In the genomic region with DNA sequence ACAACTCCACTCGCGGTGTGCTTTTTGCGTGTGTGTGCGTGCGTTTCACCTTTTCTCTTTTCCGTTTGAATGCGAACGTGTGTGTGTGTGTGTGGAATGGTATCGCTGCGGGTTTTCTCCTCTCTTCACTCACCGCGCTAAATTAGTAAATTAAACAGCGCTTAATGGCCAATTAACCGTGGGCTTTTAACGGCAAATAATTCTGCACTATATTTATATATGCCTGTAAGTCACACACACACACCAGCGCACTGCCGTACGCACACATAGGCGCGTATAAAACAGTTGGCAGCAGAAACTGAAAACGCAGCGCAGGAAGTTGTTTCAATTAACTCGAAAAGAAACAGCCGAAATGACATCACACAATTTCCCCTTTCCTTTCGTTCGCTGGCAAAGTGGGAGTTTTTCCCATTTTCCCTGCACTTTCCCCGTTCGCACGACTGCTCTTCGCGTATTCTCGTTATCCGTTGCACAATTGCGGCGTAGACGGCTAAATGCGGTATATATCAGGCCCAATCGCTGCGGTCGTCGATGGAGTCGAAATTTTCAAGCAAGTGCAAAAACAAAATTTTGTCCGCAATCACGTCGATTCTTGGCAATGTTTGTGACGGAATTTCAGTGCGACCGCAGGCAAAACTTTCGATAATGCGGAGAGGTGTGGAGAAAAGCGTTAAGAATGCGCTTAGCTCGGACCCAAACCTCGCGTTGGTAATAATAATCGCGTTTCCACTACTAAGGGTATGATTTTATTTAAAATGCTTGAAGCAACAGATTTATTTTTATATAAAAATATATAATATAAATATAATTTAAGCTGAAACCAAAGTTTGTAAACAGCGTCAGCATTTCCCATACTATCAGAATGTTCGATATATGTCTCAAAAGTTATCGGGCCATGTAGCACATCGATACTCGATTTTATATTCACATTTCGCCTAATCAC, we compare ENCODE assay signal across 5 fruit fly cellular contexts.
TF ChIP-seq lines count a peak whose summit lies in the region.

A gene (minus strand): TSS at position 634 of the 943 bp plus-strand sequence.

- peak; percentile 54 for TF ChIP-seq CTCF in whole organism, embryonic (GFP tag; optimal IDR thresholded peaks at IDR 0.05; lab: Kevin White, UChicago)

TF ChIP-seq in whole organism, adult, 20 proteins besides CTCF, POLR2A, EP300 and RAD21 (continues in another document):
- TF ChIP-seq CG33017 (tag; optimal IDR thresholded peaks at IDR 0.05; lab: Kevin White, UChicago) = no peak
- TF ChIP-seq kay (GFP tag; lab: Kevin White, UChicago; ENCODE audit: borderline replicate concordance) = no peak
- peak; percentile 6 for TF ChIP-seq CG14711 (tag; optimal IDR thresholded peaks at IDR 0.05; lab: Kevin White, UChicago)
- no peak for TF ChIP-seq CG1620 (GFP tag; optimal IDR thresholded peaks at IDR 0.05; lab: Kevin White, UChicago)
- TF ChIP-seq CG7101 (tag; optimal IDR thresholded peaks at IDR 0.05; lab: Kevin White, UChicago) = no peak
- peak; percentile 4 for TF ChIP-seq CG7045 (GFP tag; optimal IDR thresholded peaks at IDR 0.05; lab: Kevin White, UChicago)
- TF ChIP-seq cic (GFP tag; optimal IDR thresholded peaks at IDR 0.05; lab: Kevin White, UChicago) = no peak
- no peak for TF ChIP-seq Mnt (GFP tag; optimal IDR thresholded peaks at IDR 0.05; lab: Kevin White, UChicago)
- peak; percentile 4 for TF ChIP-seq tj (GFP tag; optimal IDR thresholded peaks at IDR 0.05; lab: Kevin White, UChicago)
- peak; percentile 36 for TF ChIP-seq CG11617 (GFP tag; optimal IDR thresholded peaks at IDR 0.05; lab: Kevin White, UChicago)
- TF ChIP-seq ovo (GFP tag; optimal IDR thresholded peaks at IDR 0.05; lab: Kevin White, UChicago) = peak; percentile 40
- TF ChIP-seq toe (GFP tag; optimal IDR thresholded peaks at IDR 0.05; lab: Kevin White, UChicago) = no peak
- TF ChIP-seq Hr96 (GFP tag; optimal IDR thresholded peaks at IDR 0.05; lab: Kevin White, UChicago) = no peak
- no peak for TF ChIP-seq cnc (optimal IDR thresholded peaks at IDR 0.05; lab: Kevin White, UChicago)
- peak; percentile 38 for TF ChIP-seq bab1 (GFP tag; optimal IDR thresholded peaks at IDR 0.05; lab: Kevin White, UChicago)
- TF ChIP-seq pad (GFP tag; optimal IDR thresholded peaks at IDR 0.05; lab: Kevin White, UChicago) = peak; percentile 37

TF ChIP-seq in whole organism, embryonic, 481 proteins besides CTCF, POLR2A, EP300 and RAD21 (continues in another document):
- TF ChIP-seq vnd (GFP tag; IDR thresholded peaks at IDR 0.05; lab: Robert Waterston, UW; ENCODE audit: partially characterized antibody) (peak; percentile 52; the same call in 2 of the 3 replicates), HLH3B (GFP tag; IDR thresholded peaks at IDR 0.05; lab: Robert Waterston, UW) (no peak), wek (GFP tag; optimal IDR thresholded peaks at IDR 0.05; lab: Kevin White, UChicago) (peak; percentile 37), amos (GFP tag; IDR thresholded peaks at IDR 0.05; lab: Robert Waterston, UW; ENCODE audit: partially characterized antibody) (peak; percentile 62), CG2116 (GFP tag; optimal IDR thresholded peaks at IDR 0.05; lab: Kevin White, UChicago) (peak; percentile 87), CG4707 (GFP tag; optimal IDR thresholded peaks at IDR 0.05; lab: Kevin White, UChicago) (no peak), CG3995 (GFP tag; optimal IDR thresholded peaks at IDR 0.05; lab: Kevin White, UChicago) (peak; percentile 7), ato (GFP tag; IDR thresholded peaks at IDR 0.05; lab: Robert Waterston, UW; ENCODE audit: partially characterized antibody) (peak; percentile 32; the same call in 1 of the 2 replicates), CG10431 (GFP tag; optimal IDR thresholded peaks at IDR 0.05; lab: Kevin White, UChicago) (peak; percentile 61), Dp (GFP tag; optimal IDR thresholded peaks at IDR 0.05; lab: Kevin White, UChicago) (peak; percentile 46), CG6765 (GFP tag; optimal IDR thresholded peaks at IDR 0.05; lab: Kevin White, UChicago) (peak; percentile 0), cg (GFP tag; optimal IDR thresholded peaks at IDR 0.05; lab: Kevin White, UChicago) (peak; percentile 88), CoRest (tag; optimal IDR thresholded peaks at IDR 0.05; lab: Kevin White, UChicago) (peak; percentile 58), Med (GFP tag; lab: Kevin White, UChicago) (peak; percentile 76), Lpt (GFP tag; optimal IDR thresholded peaks at IDR 0.05; lab: Kevin White, UChicago) (no peak)

TF ChIP-seq in whole organism, prepupa, 60 proteins besides CTCF, POLR2A, EP300 and RAD21 (continues in another document):
- TF ChIP-seq CG8632 (GFP tag; optimal IDR thresholded peaks at IDR 0.05; lab: Kevin White, UChicago) (no peak), CG3032 (tag; optimal IDR thresholded peaks at IDR 0.05; lab: Kevin White, UChicago) (no peak), cyc (GFP tag; optimal IDR thresholded peaks at IDR 0.05; lab: Kevin White, UChicago) (no peak), svp (GFP tag; lab: Kevin White, UChicago) (peak; percentile 56), esn (GFP tag; optimal IDR thresholded peaks at IDR 0.05; lab: Kevin White, UChicago) (peak; percentile 9), CG1621 (tag; optimal IDR thresholded peaks at IDR 0.05; lab: Kevin White, UChicago) (peak; percentile 13), Hr4 (GFP tag; optimal IDR thresholded peaks at IDR 0.05; lab: Kevin White, UChicago) (no peak), CG7368 (GFP tag; optimal IDR thresholded peaks at IDR 0.05; lab: Kevin White, UChicago) (no peak), Eip78C (GFP tag; lab: Kevin White, UChicago) (peak; percentile 69), Ets96B (tag; optimal IDR thresholded peaks at IDR 0.05; lab: Kevin White, UChicago) (peak; percentile 12), vri (GFP tag; optimal IDR thresholded peaks at IDR 0.05; lab: Kevin White, UChicago) (peak; percentile 44), Blimp-1 (GFP tag; optimal IDR thresholded peaks at IDR 0.05; lab: Kevin White, UChicago) (peak; percentile 4), dsx (GFP tag; optimal IDR thresholded peaks at IDR 0.05; lab: Kevin White, UChicago; ENCODE audit: poor library complexity, severe bottlenecking) (peak; percentile 12), fkh (GFP tag; optimal IDR thresholded peaks at IDR 0.05; lab: Kevin White, UChicago) (peak; percentile 31), Eip93F (GFP tag; optimal IDR thresholded peaks at IDR 0.05; lab: Kevin White, UChicago) (peak; percentile 15), CG8119 (GFP tag; IDR thresholded peaks at IDR 0.05; lab: Robert Waterston, UW) (peak; percentile 50; the same call in 2 of the 3 replicates), CG32006 (GFP tag; optimal IDR thresholded peaks at IDR 0.05; lab: Kevin White, UChicago) (no peak)

TF ChIP-seq in whole organism, pupa, 21 proteins besides CTCF, POLR2A, EP300 and RAD21 (continues in another document):
- TF ChIP-seq CG34367 (tag; optimal IDR thresholded peaks at IDR 0.05; lab: Kevin White, UChicago) (no peak), CG8159 (tag; optimal IDR thresholded peaks at IDR 0.05; lab: Kevin White, UChicago) (no peak), gl (tag; optimal IDR thresholded peaks at IDR 0.05; lab: Kevin White, UChicago) (no peak), CG17806 (tag; optimal IDR thresholded peaks at IDR 0.05; lab: Kevin White, UChicago) (no peak), CG4496 (GFP tag; IDR thresholded peaks at IDR 0.05; lab: Robert Waterston, UW) (peak; percentile 22; the same call in 1 of the 3 replicates), CG9948 (tag; optimal IDR thresholded peaks at IDR 0.05; lab: Kevin White, UChicago) (no peak), CG32121 (GFP tag; IDR thresholded peaks at IDR 0.05; lab: Robert Waterston, UW) (no peak), Ets98B (GFP tag; IDR thresholded peaks at IDR 0.05; lab: Robert Waterston, UW) (peak; percentile 23; the same call in 1 of the 2 replicates), CG10348 (GFP tag; IDR thresholded peaks at IDR 0.05; lab: Robert Waterston, UW) (no peak), Pif1A (GFP tag; optimal IDR thresholded peaks at IDR 0.05; lab: Kevin White, UChicago) (no peak), rn (GFP tag; IDR thresholded peaks at IDR 0.05; lab: Robert Waterston, UW) (no peak), D1 (tag; optimal IDR thresholded peaks at IDR 0.05; lab: Kevin White, UChicago) (no peak), CG12605 (GFP tag; IDR thresholded peaks at IDR 0.05; lab: Robert Waterston, UW) (0 out of 2 replicates have a peak, but pooled peaks have one; percentile 20), fd96Ca (GFP tag; IDR thresholded peaks at IDR 0.05; lab: Robert Waterston, UW) (no peak), Snoo (tag; optimal IDR thresholded peaks at IDR 0.05; lab: Kevin White, UChicago) (no peak), CG15710 (tag; optimal IDR thresholded peaks at IDR 0.05; lab: Kevin White, UChicago) (no peak), EcR (GFP tag; optimal IDR thresholded peaks at IDR 0.05; lab: Kevin White, UChicago) (peak; percentile 20), Pif1B (GFP tag; optimal IDR thresholded peaks at IDR 0.05; lab: Kevin White, UChicago) (no peak)

TF ChIP-seq in whole organism, wandering third instar larva, 38 proteins besides CTCF, POLR2A, EP300 and RAD21:
- TF ChIP-seq pan (optimal IDR thresholded peaks at IDR 0.05; lab: Kevin White, UChicago) = no peak
- TF ChIP-seq Myc (optimal IDR thresholded peaks at IDR 0.05; lab: Kevin White, UChicago) = peak; percentile 25
- peak; percentile 38 for TF ChIP-seq Sp1 (GFP tag; optimal IDR thresholded peaks at IDR 0.05; lab: Kevin White, UChicago)
- TF ChIP-seq foxo (GFP tag; optimal IDR thresholded peaks at IDR 0.05; lab: Kevin White, UChicago) = peak in 1 of 2 experiments; percentile 20
- TF ChIP-seq h (GFP tag; optimal IDR thresholded peaks at IDR 0.05; lab: Kevin White, UChicago) = no peak
- TF ChIP-seq Rel (GFP tag; optimal IDR thresholded peaks at IDR 0.05; lab: Kevin White, UChicago) = no peak
- peak; percentile 16 for TF ChIP-seq Rel (tag; optimal IDR thresholded peaks at IDR 0.05; lab: Kevin White, UChicago)
- no peak for TF ChIP-seq dmrt93B (GFP tag; optimal IDR thresholded peaks at IDR 0.05; lab: Kevin White, UChicago)
- TF ChIP-seq N (GFP tag; optimal IDR thresholded peaks at IDR 0.05; lab: Kevin White, UChicago) = peak; percentile 54
- TF ChIP-seq HLH106 (tag; optimal IDR thresholded peaks at IDR 0.05; lab: Kevin White, UChicago) = peak; percentile 25
- TF ChIP-seq rgr (GFP tag; optimal IDR thresholded peaks at IDR 0.05; lab: Kevin White, UChicago) = peak; percentile 5
- TF ChIP-seq psq (GFP tag; optimal IDR thresholded peaks at IDR 0.05; lab: Kevin White, UChicago) = no peak
